Worm (Caenorhabditis elegans) whole organism, L1 larva: ENCODE results near the gene srx-63.
A peak's percentile ranks its signal among the peaks of the same experiment; 100 is the strongest.

ENCODE experiments used
- C04F5.9 ChIP-seq: sonication (generic microtip); optimal IDR thresholded peaks from 2 replicates; lab custom pipeline; 2016; ENCODE audit warnings: missing genetic modification characterization, missing compliant biosample characterization
- C34B4.2 ChIP-seq: sonication (generic microtip); optimal IDR thresholded peaks from 2 replicates; lab custom pipeline; 2017; ENCODE audit warnings: mild to moderate bottlenecking, missing genetic modification characterization, missing compliant biosample characterization
- aly-2 ChIP-seq: fragments of 150-350 bp; optimal IDR thresholded peaks from 2 replicates; lab custom pipeline; 2014; ENCODE audit warnings: missing biosample characterization, missing genetic modification characterization
- ama-1 ChIP-seq: fragments of 150-350 bp; optimal IDR thresholded peaks from 2 replicates; lab custom pipeline; 2014
- ceh-63 ChIP-seq: fragments of 200-800 bp; sonication (Bioruptor generic); optimal IDR thresholded peaks from 2 replicates; lab custom pipeline; 2018; ENCODE audit warnings: mild to moderate bottlenecking, missing genetic modification characterization, missing compliant biosample characterization
- ceh-82 ChIP-seq, 3 experiments: fragments of 150-350 bp in 1 of 3; sonication (generic microtip) in 2 of 3; optimal IDR thresholded peaks; 2 replicates each; lab custom pipeline; 2014 to 2017; ENCODE audit warnings: missing biosample characterization in 3 of 3, missing genetic modification characterization in 3 of 3
- ceh-88 ChIP-seq: fragments of 200-800 bp; sonication (Bioruptor generic); IDR thresholded peaks from 2 replicates; pipeline ENCODE4 v1.3.6; 2022; ENCODE audit warnings: missing genetic modification characterization, missing compliant biosample characterization
- ceh-90 ChIP-seq: sonication (generic microtip); optimal IDR thresholded peaks from 2 replicates; lab custom pipeline; 2016; ENCODE audit warnings: missing genetic modification characterization, missing compliant biosample characterization
- dpl-1 ChIP-seq, 3 experiments: fragments of 150-350 bp in 2 of 3; sonication (generic microtip) in 1 of 3; optimal IDR thresholded peaks; 2 replicates each; lab custom pipeline; 2014 to 2017; ENCODE audit warnings: missing biosample characterization in 3 of 3, missing genetic modification characterization in 3 of 3, missing genetic modification reagents in 3 of 3
- dsc-1 ChIP-seq: sonication (generic microtip); optimal IDR thresholded peaks from 2 replicates; lab custom pipeline; 2016; ENCODE audit warnings: mild to moderate bottlenecking, missing genetic modification characterization, missing compliant biosample characterization
- efl-1 ChIP-seq, 4 experiments: fragments of 150-350 bp; optimal IDR thresholded peaks in 3 of 4; peaks in 1 of 4; 1 replicate in 1 of 4; 2 replicates in 3 of 4; lab custom pipeline; 2014; ENCODE audit warnings: missing biosample characterization in 2 of 4, missing genetic modification characterization in 2 of 4, missing genetic modification reagents in 2 of 4
- efl-3 ChIP-seq: fragments of 200-800 bp; sonication (Bioruptor generic); optimal IDR thresholded peaks from 2 replicates; lab custom pipeline; 2018; ENCODE audit warnings: mild to moderate bottlenecking, missing genetic modification characterization, missing compliant biosample characterization
- egl-13 ChIP-seq: sonication (generic microtip); optimal IDR thresholded peaks from 2 replicates; lab custom pipeline; 2016; ENCODE audit warnings: missing genotype, missing genetic modification reagents, missing genetic modification characterization, missing compliant biosample characterization
- egl-27 ChIP-seq, 2 experiments: fragments of 150-350 bp in 1 of 2; sonication (generic microtip); optimal IDR thresholded peaks; 3 replicates each; lab custom pipeline; 2017 to 2018; ENCODE audit warnings: missing biosample characterization in 2 of 2, missing genetic modification characterization in 2 of 2, missing genetic modification reagents in 2 of 2
- elt-2 ChIP-seq: sonication (generic microtip); optimal IDR thresholded peaks from 2 replicates; lab custom pipeline; 2016; ENCODE audit warnings: missing genetic modification characterization, mild to moderate bottlenecking, inconsistent platforms, missing compliant biosample characterization, missing genetic modification reagents
- elt-3 ChIP-seq, 6 experiments: fragments of 150-350 bp in 1 of 6; sonication (generic microtip); optimal IDR thresholded peaks; 2 replicates each; lab custom pipeline; 2017 to 2018; ENCODE audit warnings: missing biosample characterization in 6 of 6, missing genetic modification characterization in 6 of 6, inconsistent platforms in 1 of 6
- fos-1 ChIP-seq: fragments of 150-350 bp; optimal IDR thresholded peaks from 2 replicates; lab custom pipeline; 2014; ENCODE audit warnings: missing biosample characterization, missing genetic modification characterization
- grh-1 ChIP-seq: fragments of 200-800 bp; sonication (Bioruptor generic); IDR thresholded peaks from 2 replicates; pipeline ENCODE4 v1.3.6; 2022; ENCODE audit warnings: missing genetic modification reagents, missing genetic modification characterization, missing compliant biosample characterization
- hlh-4 ChIP-seq: sonication (generic microtip); optimal IDR thresholded peaks from 2 replicates; lab custom pipeline; 2016; ENCODE audit warnings: mild to moderate bottlenecking, missing genetic modification characterization, missing compliant biosample characterization
- lin-14 ChIP-seq: fragments of 200-800 bp; sonication (Bioruptor generic); optimal IDR thresholded peaks from 2 replicates; lab custom pipeline; 2018; ENCODE audit warnings: mild to moderate bottlenecking, missing genetic modification characterization, moderate library complexity, missing compliant biosample characterization
- lin-35 ChIP-seq, 2 experiments: fragments of 150-350 bp; optimal IDR thresholded peaks; 2 replicates each; lab custom pipeline; 2014; ENCODE audit warnings: missing biosample characterization in 2 of 2, missing genetic modification characterization in 2 of 2, missing genetic modification reagents in 2 of 2
- lir-3 ChIP-seq: sonication (generic microtip); optimal IDR thresholded peaks from 2 replicates; lab custom pipeline; 2016; ENCODE audit warnings: mild to moderate bottlenecking, missing genetic modification characterization, moderate library complexity, missing compliant biosample characterization; ENCODE audit not compliant: poor library complexity
- mab-9 ChIP-seq: fragments of 200-800 bp; sonication (Bioruptor generic); IDR thresholded peaks from 2 replicates; pipeline ENCODE4 v1.3.6; 2022; ENCODE audit warnings: missing genetic modification reagents, missing genetic modification characterization, missing compliant biosample characterization
- mdl-1 ChIP-seq, 2 experiments: fragments of 150-350 bp; optimal IDR thresholded peaks; 2 replicates each; lab custom pipeline; 2014 to 2017; ENCODE audit warnings: missing biosample characterization in 2 of 2, missing genetic modification characterization in 2 of 2, inconsistent platforms in 1 of 2
- mep-1 ChIP-seq: fragments of 150-350 bp; optimal IDR thresholded peaks from 2 replicates; lab custom pipeline; 2014; ENCODE audit warnings: missing biosample characterization, missing genetic modification characterization
- nhr-11 ChIP-seq: fragments of 150-350 bp; optimal IDR thresholded peaks from 2 replicates; lab custom pipeline; 2014; ENCODE audit warnings: missing biosample characterization, missing genetic modification characterization
- nhr-12 ChIP-seq: sonication (generic microtip); optimal IDR thresholded peaks from 2 replicates; lab custom pipeline; 2017; ENCODE audit warnings: missing biosample characterization, missing genetic modification characterization
- nhr-19 ChIP-seq: fragments of 200-800 bp; sonication (Bioruptor generic); conservative IDR thresholded peaks from 2 replicates; pipeline ENCODE4 v1.3.6; 2022; ENCODE audit warnings: missing genetic modification characterization, missing compliant biosample characterization
- nhr-20 ChIP-seq: sonication (generic microtip); optimal IDR thresholded peaks from 2 replicates; lab custom pipeline; 2016; ENCODE audit warnings: mild to moderate bottlenecking, missing genetic modification characterization, missing compliant biosample characterization
- nhr-237 ChIP-seq: fragments of 150-350 bp; optimal IDR thresholded peaks from 2 replicates; lab custom pipeline; 2014; ENCODE audit warnings: missing biosample characterization, missing genetic modification characterization
- nhr-47 ChIP-seq: sonication (generic microtip); optimal IDR thresholded peaks from 2 replicates; lab custom pipeline; 2016; ENCODE audit warnings: mild to moderate bottlenecking, missing genetic modification characterization, moderate library complexity, missing compliant biosample characterization
- nhr-77 ChIP-seq: fragments of 150-350 bp; optimal IDR thresholded peaks from 2 replicates; lab custom pipeline; 2014; ENCODE audit warnings: missing biosample characterization, missing genetic modification characterization
- nhr-84 ChIP-seq: sonication (generic microtip); optimal IDR thresholded peaks from 2 replicates; lab custom pipeline; 2017; ENCODE audit warnings: missing biosample characterization, missing genetic modification characterization
- nhr-85 ChIP-seq: sonication (generic microtip); peaks from one replicate; lab custom pipeline; 2016; ENCODE audit warnings: missing genetic modification characterization, inconsistent platforms, missing compliant biosample characterization
- rnt-1 ChIP-seq: sonication (generic microtip); optimal IDR thresholded peaks from 2 replicates; lab custom pipeline; 2016; ENCODE audit warnings: mild to moderate bottlenecking, missing genetic modification characterization, moderate library complexity, missing compliant biosample characterization
- skn-1 ChIP-seq: fragments of 150-350 bp; optimal IDR thresholded peaks from 2 replicates; lab custom pipeline; 2014; ENCODE audit warnings: missing biosample characterization, missing genetic modification characterization
- snpc-4 ChIP-seq: fragments of 150-350 bp; optimal IDR thresholded peaks from 2 replicates; lab custom pipeline; 2014; ENCODE audit warnings: missing biosample characterization, missing genetic modification characterization
- sox-4 ChIP-seq: sonication (generic microtip); optimal IDR thresholded peaks from 2 replicates; lab custom pipeline; 2016; ENCODE audit warnings: missing genetic modification characterization, missing compliant biosample characterization
- sptf-1 ChIP-seq: fragments of 150-350 bp; optimal IDR thresholded peaks from 2 replicates; lab custom pipeline; 2014; ENCODE audit warnings: missing biosample characterization, missing genetic modification characterization
- tlp-1 ChIP-seq: fragments of 150-350 bp; optimal IDR thresholded peaks from 2 replicates; lab custom pipeline; 2014; ENCODE audit warnings: missing biosample characterization, missing genetic modification characterization
- unc-130 ChIP-seq: fragments of 150-350 bp; optimal IDR thresholded peaks from 2 replicates; lab custom pipeline; 2017; ENCODE audit warnings: missing biosample characterization, missing genetic modification characterization, inconsistent platforms
- unc-86 ChIP-seq: sonication (generic microtip); optimal IDR thresholded peaks from 2 replicates; lab custom pipeline; 2016; ENCODE audit warnings: missing genetic modification characterization, missing compliant biosample characterization
- unc-98 ChIP-seq: fragments of 200-800 bp; sonication (Bioruptor generic); IDR thresholded peaks from 2 replicates; pipeline ENCODE4 v1.3.6; 2022; ENCODE audit warnings: missing genetic modification characterization, missing compliant biosample characterization
- xbp-1 ChIP-seq: sonication (generic microtip); optimal IDR thresholded peaks from 2 replicates; lab custom pipeline; 2016; ENCODE audit warnings: missing genetic modification characterization, missing compliant biosample characterization
- zag-1 ChIP-seq: fragments of 150-350 bp; optimal IDR thresholded peaks from 2 replicates; lab custom pipeline; 2014; ENCODE audit warnings: missing biosample characterization, missing genetic modification characterization

The srx-63 gene

DNA sequence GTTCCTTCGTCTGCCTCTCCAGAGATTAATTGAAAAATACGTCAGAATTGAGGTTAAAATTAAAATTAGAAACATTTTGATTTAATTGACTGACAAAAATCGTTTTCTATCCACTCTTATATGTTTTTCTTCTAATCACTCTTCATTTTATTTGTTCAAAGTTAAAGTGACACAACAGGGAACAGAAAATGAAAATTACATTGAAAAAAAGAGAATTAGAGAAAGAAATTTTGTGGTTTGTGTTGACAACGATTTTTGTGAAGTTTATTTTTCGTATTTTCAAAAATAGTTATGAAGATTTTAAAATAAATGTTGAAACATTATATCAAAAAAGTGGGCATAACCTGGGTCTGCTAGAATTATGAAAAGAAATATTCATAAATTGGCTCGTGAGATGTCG is 26.2 kb downstream of the srx-63 start, which contains the start of gene cyp-34A5:
cyp-34A5 (minus strand) TSS at position 101 of the 400 bp plus-strand sequence.
- no peak for TF ChIP-seq ceh-82 (tag; optimal IDR thresholded peaks at IDR 0.05; lab: Kevin White, UChicago)
- no peak for TF ChIP-seq grh-1 (GFP tag; lab: Robert Waterston, UW)
- TF ChIP-seq rnt-1 (tag; lab: Kevin White, UChicago), result no peak
- TF ChIP-seq dsc-1 (tag; lab: Kevin White, UChicago), result no peak
- peak; percentile 30 for TF ChIP-seq nhr-20
- no peak for TF ChIP-seq nhr-85 (tag; lab: Kevin White, UChicago)
- no peak for TF ChIP-seq efl-3 (GFP tag; lab: Kevin White, UChicago)

ce11 chrV:3961235-3961634 is 29.8 kb downstream of the srx-63 start, which contains the start of gene cyp-34A6:
Gene cyp-34A6 (minus strand): TSS chrV:3961335.
- TF ChIP-seq rnt-1 (tag; lab: Kevin White, UChicago) (no peak), C34B4.2 (tag; lab: Kevin White, UChicago) (no peak), mep-1 (tag; lab: Kevin White, UChicago) (no peak), xbp-1 (tag; lab: Kevin White, UChicago) (no peak), aly-2 (tag; lab: Kevin White, UChicago) (no peak), egl-27 (tag; optimal IDR thresholded peaks at IDR 0.05; lab: Kevin White, UChicago) (no peak), lir-3 (tag; lab: Kevin White, UChicago) (no peak), C04F5.9 (tag; lab: Kevin White, UChicago) (no peak), ceh-88 (no peak), nhr-77 (tag; lab: Kevin White, UChicago) (no peak), fos-1 (tag; lab: Kevin White, UChicago) (no peak), ceh-63 (GFP tag; lab: Kevin White, UChicago) (no peak), nhr-19 (GFP tag; lab: Robert Waterston, UW) (no peak)

ce11 chrV:3963715-3964114 is 32.3 kb downstream of the srx-63 start, which contains the start of gene cyp-34A7:
Gene cyp-34A7 (minus strand): TSS chrV:3963815.
- no peak for TF ChIP-seq lin-35 (GFP tag; optimal IDR thresholded peaks at IDR 0.05; lab: Kevin White, UChicago)
- no peak for TF ChIP-seq nhr-47 (tag; lab: Kevin White, UChicago)
- TF ChIP-seq egl-27 (tag; optimal IDR thresholded peaks at IDR 0.05; lab: Kevin White, UChicago), result no peak
- TF ChIP-seq mab-9 (GFP tag; lab: Robert Waterston, UW), result no peak
- TF ChIP-seq sptf-1, result no peak
- TF ChIP-seq ama-1 (lab: Kevin White, UChicago), result no peak
- no peak for TF ChIP-seq xbp-1 (tag; lab: Kevin White, UChicago)
- no peak for TF ChIP-seq C04F5.9 (tag; lab: Kevin White, UChicago)

DNA sequence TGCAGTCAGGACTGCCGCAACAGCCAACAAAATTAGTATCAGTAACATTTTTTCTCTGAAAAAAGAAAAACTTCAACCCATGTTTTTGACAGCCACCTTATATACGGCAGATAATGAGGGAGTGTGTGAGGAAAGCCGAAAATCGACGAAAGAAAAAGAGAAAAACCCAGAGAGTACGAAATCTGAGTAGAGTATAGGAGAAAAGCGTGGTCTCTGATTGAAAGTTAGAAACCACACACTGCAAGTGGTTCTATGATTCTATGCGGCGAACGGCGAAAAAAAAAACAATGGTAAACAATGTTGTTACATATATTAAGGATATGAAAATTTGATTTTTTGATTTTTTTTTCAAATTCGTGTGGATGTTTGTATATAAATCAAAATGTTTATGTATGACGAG is 36.3 kb downstream of the srx-63 start, which contains the start of gene cyp-34A8:
cyp-34A8 (minus strand) TSS at position 62 of the 400 bp plus-strand sequence.
- TF ChIP-seq dpl-1 (GFP tag; optimal IDR thresholded peaks at IDR 0.05; lab: Kevin White, UChicago) (no peak), nhr-237 (tag; lab: Kevin White, UChicago) (no peak), nhr-12 (tag; lab: Kevin White, UChicago) (no peak), fos-1 (tag; lab: Kevin White, UChicago) (no peak), nhr-77 (tag; lab: Kevin White, UChicago) (no peak), egl-13 (tag; lab: Kevin White, UChicago) (no peak), elt-2 (tag; lab: Kevin White, UChicago) (no peak), skn-1 (no peak), lin-14 (peak; percentile 62), unc-98 (GFP tag; lab: Robert Waterston, UW) (no peak), unc-130 (tag; lab: Kevin White, UChicago) (no peak), sox-4 (tag; lab: Kevin White, UChicago) (no peak), mdl-1 (tag; optimal IDR thresholded peaks at IDR 0.05; lab: Kevin White, UChicago) (no peak), nhr-11 (no peak), elt-3 (tag; optimal IDR thresholded peaks at IDR 0.05; lab: Kevin White, UChicago) (peak in 2 of 6 experiments; percentile 6 to 38), hlh-4 (tag; lab: Kevin White, UChicago) (no peak), zag-1 (tag; lab: Kevin White, UChicago) (no peak), unc-86 (tag; lab: Kevin White, UChicago) (no peak), snpc-4 (tag; lab: Kevin White, UChicago) (no peak), mep-1 (tag; lab: Kevin White, UChicago) (peak; percentile 38), nhr-84 (no peak), aly-2 (tag; lab: Kevin White, UChicago) (no peak), ceh-90 (tag; lab: Kevin White, UChicago) (no peak), tlp-1 (tag; lab: Kevin White, UChicago) (no peak), nhr-85 (tag; lab: Kevin White, UChicago) (no peak), ama-1 (lab: Kevin White, UChicago) (no peak), efl-1 (optimal IDR thresholded peaks at IDR 0.05; lab: Kevin White, UChicago) (no peak), efl-1 (GFP tag; optimal IDR thresholded peaks at IDR 0.05 in 1 of 2; lab: Kevin White, UChicago) (peak in 1 of 2 experiments; percentile 68), sptf-1 (no peak), grh-1 (GFP tag; lab: Robert Waterston, UW) (no peak), ceh-63 (GFP tag; lab: Kevin White, UChicago) (no peak)
